Worm (Caenorhabditis elegans) whole organism, L4 larva: ENCODE data around the gene ZK822.9.
A peak's percentile ranks its signal among the peaks of the same experiment; 100 is the strongest.

Experiments
- F10B5.3 ChIP-seq: sonication (generic microtip); optimal IDR thresholded peaks from 2 replicates; lab custom pipeline; 2016; ENCODE audit warnings: mild to moderate bottlenecking, missing genetic modification characterization, missing compliant biosample characterization
- F37D6.2 ChIP-seq: sonication (generic microtip); optimal IDR thresholded peaks from 2 replicates; lab custom pipeline; 2016; ENCODE audit warnings: mild to moderate bottlenecking, missing genetic modification characterization, missing compliant biosample characterization
- Y48G9A.11 ChIP-seq: fragments of 200-800 bp; sonication (Bioruptor generic); IDR thresholded peaks from 2 replicates; pipeline ENCODE4 v1.3.6; 2022; ENCODE audit warnings: missing genetic modification reagents, missing genetic modification characterization, missing compliant biosample characterization
- ZK546.5 ChIP-seq, 2 experiments: sonication (generic microtip); optimal IDR thresholded peaks; 2 replicates each; lab custom pipeline; 2017; ENCODE audit warnings: missing biosample characterization in 2 of 2, missing genetic modification characterization in 2 of 2
- aha-1 ChIP-seq: fragments of 150-350 bp; peaks from one replicate; lab custom pipeline; 2014; ENCODE audit warnings: missing biosample characterization, missing genetic modification characterization
- aly-2 ChIP-seq: sonication (generic microtip); optimal IDR thresholded peaks from 2 replicates; lab custom pipeline; 2018; ENCODE audit warnings: missing biosample characterization, missing genetic modification characterization
- attf-4 ChIP-seq: sonication (generic microtip); optimal IDR thresholded peaks from 3 replicates; lab custom pipeline; 2017; ENCODE audit warnings: missing biosample characterization, missing genetic modification characterization
- ceh-20 ChIP-seq: fragments of 200-800 bp; sonication (Bioruptor generic); IDR thresholded peaks from 2 replicates; pipeline ENCODE4 v1.3.6; 2022; ENCODE audit warnings: missing genetic modification reagents, missing genetic modification characterization, missing compliant biosample characterization
- ceh-28 ChIP-seq: fragments of 150-350 bp; optimal IDR thresholded peaks from 2 replicates; lab custom pipeline; 2014; ENCODE audit warnings: missing biosample characterization, missing genetic modification reagents, missing genetic modification characterization
- ceh-32 ChIP-seq: sonication (generic microtip); optimal IDR thresholded peaks from 2 replicates; lab custom pipeline; 2016; ENCODE audit warnings: mild to moderate bottlenecking, missing genetic modification characterization, missing compliant biosample characterization; ENCODE audit not compliant: poor library complexity
- ctbp-1 ChIP-seq: fragments of 200-800 bp; sonication (Bioruptor generic); IDR thresholded peaks from 2 replicates; pipeline ENCODE4 v1.3.6; 2022; ENCODE audit warnings: missing genetic modification reagents, missing genetic modification characterization, missing compliant biosample characterization
- daf-8 ChIP-seq: fragments of 200-800 bp; sonication (Bioruptor generic); IDR thresholded peaks from 2 replicates; pipeline ENCODE4 v1.3.6; 2022; ENCODE audit warnings: missing genetic modification characterization, missing compliant biosample characterization
- duxl-1 ChIP-seq: sonication (generic microtip); optimal IDR thresholded peaks from 2 replicates; lab custom pipeline; 2016; ENCODE audit warnings: mild to moderate bottlenecking, missing genetic modification characterization, moderate library complexity, missing compliant biosample characterization; ENCODE audit not compliant: poor library complexity
- egl-27 ChIP-seq: sonication (generic microtip); optimal IDR thresholded peaks from 3 replicates; lab custom pipeline; 2017; ENCODE audit warnings: missing biosample characterization, missing genetic modification reagents, missing genetic modification characterization
- gei-8 ChIP-seq: fragments of 200-800 bp; sonication (Bioruptor generic); optimal IDR thresholded peaks from 2 replicates; lab custom pipeline; 2018; ENCODE audit warnings: mild to moderate bottlenecking, missing genetic modification characterization, missing compliant biosample characterization
- hlh-30 ChIP-seq: sonication (generic microtip); optimal IDR thresholded peaks from 2 replicates; lab custom pipeline; 2017; ENCODE audit warnings: antibody characterized with exemption, mild to moderate bottlenecking, missing genetic modification characterization, missing compliant biosample characterization; ENCODE audit not compliant: insufficient read depth
- lin-38 ChIP-seq: fragments of 200-800 bp; sonication (Bioruptor generic); IDR thresholded peaks from 2 replicates; pipeline ENCODE4 v1.3.6; 2022; ENCODE audit warnings: missing genetic modification reagents, missing genetic modification characterization, missing compliant biosample characterization
- lsy-2 ChIP-seq, 2 experiments: fragments of 150-350 bp in 1 of 2; sonication (generic microtip) in 1 of 2; optimal IDR thresholded peaks; 2 replicates each; lab custom pipeline; 2014 to 2017; ENCODE audit warnings: missing biosample characterization in 2 of 2, missing genetic modification characterization in 2 of 2
- madf-9 ChIP-seq: fragments of 200-800 bp; sonication (Bioruptor generic); conservative IDR thresholded peaks from 2 replicates; pipeline ENCODE4 v1.3.6; 2022; ENCODE audit warnings: missing genetic modification reagents, missing genetic modification characterization, missing compliant biosample characterization
- mes-2 ChIP-seq: sonication (generic microtip); optimal IDR thresholded peaks from 2 replicates; lab custom pipeline; 2016; ENCODE audit warnings: missing genotype, mild to moderate bottlenecking, missing genetic modification characterization, missing compliant biosample characterization; ENCODE audit not compliant: poor library complexity, severe bottlenecking
- mxl-2 ChIP-seq: fragments of 200-800 bp; sonication (Bioruptor generic); conservative IDR thresholded peaks from 2 replicates; pipeline ENCODE4 v1.3.6; 2022; ENCODE audit warnings: missing genetic modification reagents, missing genetic modification characterization, missing compliant biosample characterization
- nhr-102 ChIP-seq: sonication (generic microtip); optimal IDR thresholded peaks from 2 replicates; lab custom pipeline; 2016; ENCODE audit warnings: mild to moderate bottlenecking, missing genetic modification characterization, moderate library complexity, missing compliant biosample characterization
- nhr-48 ChIP-seq: sonication (generic microtip); optimal IDR thresholded peaks from 2 replicates; lab custom pipeline; 2016; ENCODE audit warnings: mild to moderate bottlenecking, missing genetic modification characterization, missing compliant biosample characterization
- nhr-6 ChIP-seq: fragments of 150-350 bp; optimal IDR thresholded peaks from 2 replicates; lab custom pipeline; 2014; ENCODE audit warnings: missing biosample characterization, missing genetic modification characterization
- nhr-77 ChIP-seq: fragments of 150-350 bp; optimal IDR thresholded peaks from 2 replicates; lab custom pipeline; 2014; ENCODE audit warnings: missing biosample characterization, missing genetic modification characterization
- pha-4 ChIP-seq, 2 experiments: fragments of 150-350 bp in 1 of 2; fragments of 200-800 bp in 1 of 2; sonication (Bioruptor generic) in 1 of 2; IDR thresholded peaks in 1 of 2; optimal IDR thresholded peaks in 1 of 2; 2 replicates each; pipeline versions ENCODE4 v1.3.6 to Lab custom; 2014 to 2022; ENCODE audit warnings: missing genetic modification characterization in 2 of 2, missing genetic modification reagents in 2 of 2, missing biosample characterization in 1 of 2, missing compliant biosample characterization in 1 of 2
- rbr-2 ChIP-seq: sonication (generic microtip); optimal IDR thresholded peaks from 2 replicates; lab custom pipeline; 2016; ENCODE audit warnings: missing genotype, missing genetic modification characterization, missing compliant biosample characterization
- skn-1 ChIP-seq: fragments of 150-350 bp; optimal IDR thresholded peaks from 2 replicates; lab custom pipeline; 2014; ENCODE audit warnings: missing biosample characterization, missing genetic modification characterization
- snpc-4 ChIP-seq: fragments of 150-350 bp; optimal IDR thresholded peaks from 2 replicates; lab custom pipeline; 2014; ENCODE audit warnings: missing biosample characterization, missing genetic modification characterization
- vab-7 ChIP-seq: fragments of 200-800 bp; sonication (Bioruptor generic); IDR thresholded peaks from 2 replicates; pipeline ENCODE4 v1.3.6; 2022; ENCODE audit warnings: missing genetic modification reagents, missing genetic modification characterization, missing compliant biosample characterization
- zfp-2 ChIP-seq: sonication (generic microtip); optimal IDR thresholded peaks from 2 replicates; lab custom pipeline; 2016; ENCODE audit warnings: mild to moderate bottlenecking, missing genetic modification characterization, missing compliant biosample characterization
- zip-11 ChIP-seq: fragments of 200-800 bp; sonication (Bioruptor generic); IDR thresholded peaks from 2 replicates; pipeline ENCODE4 v1.3.6; 2022; ENCODE audit warnings: missing genetic modification characterization, missing compliant biosample characterization
- zip-2 ChIP-seq: fragments of 150-350 bp; optimal IDR thresholded peaks from 2 replicates; lab custom pipeline; 2014; ENCODE audit warnings: missing biosample characterization, missing genetic modification characterization
- ztf-11 ChIP-seq: fragments of 150-350 bp; optimal IDR thresholded peaks from 2 replicates; lab custom pipeline; 2014; ENCODE audit warnings: missing biosample characterization, missing genetic modification characterization

Gene ZK822.9

ce11 chrIV:11917886-11918285 is 2.1 kb downstream of the ZK822.9 start (continued):
- no peak for TF ChIP-seq madf-9 (GFP tag; lab: Robert Waterston, UW)
- no peak for TF ChIP-seq rbr-2 (tag; lab: Kevin White, UChicago)
- TF ChIP-seq attf-4 (tag; lab: Kevin White, UChicago): no peak
- no peak for TF ChIP-seq ceh-20 (GFP tag; lab: Robert Waterston, UW)

DNA sequence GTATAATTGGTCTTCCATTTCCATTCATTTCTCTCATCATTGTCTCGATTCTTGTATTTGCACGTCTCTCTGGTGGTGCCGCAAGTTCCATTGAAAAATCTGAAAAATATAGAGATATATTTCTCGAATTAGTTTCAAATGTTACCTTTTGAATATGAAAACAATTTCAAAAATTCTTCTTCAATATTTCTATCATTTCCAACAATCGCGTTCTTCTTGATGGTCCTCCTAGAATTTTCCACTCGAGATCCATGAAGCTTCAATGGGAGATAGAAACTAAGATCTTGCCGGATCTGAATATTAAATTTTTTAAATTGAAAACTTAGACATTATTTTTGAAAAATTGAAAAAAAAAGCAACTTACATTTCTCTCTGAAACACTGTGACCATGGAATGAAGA is 3.3 kb downstream of the ZK822.9 start:
- TF ChIP-seq aha-1 (tag; lab: Kevin White, UChicago) (peak; percentile 90), lin-38 (GFP tag; lab: Robert Waterston, UW) (no peak)

DNA sequence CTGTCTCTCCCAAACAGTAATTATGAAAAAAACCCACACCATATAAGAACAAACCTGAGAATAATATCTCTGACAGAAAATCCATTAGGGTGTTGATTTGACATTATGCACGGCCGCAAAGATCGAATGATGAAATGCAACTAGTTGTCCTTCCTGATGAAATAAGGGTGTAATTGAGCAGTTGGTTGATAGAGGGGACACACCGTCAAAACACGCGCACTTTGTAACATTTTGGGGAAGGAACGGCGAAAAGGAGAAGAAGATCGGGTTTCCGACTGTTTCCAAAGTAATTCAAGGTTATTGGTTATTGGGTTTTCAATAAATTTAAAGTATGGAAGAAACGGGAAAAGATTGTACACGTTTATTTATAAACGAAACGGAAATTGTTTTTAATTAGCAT is 6.3 kb downstream of the ZK822.9 start, which contains the start of gene ZK822.1:
ZK822.1 (minus strand) TSS at position 121 of the 400 bp plus-strand sequence.
- TF ChIP-seq attf-4 (tag; lab: Kevin White, UChicago) (no peak), ceh-28 (tag; lab: Kevin White, UChicago) (no peak), snpc-4 (tag; lab: Kevin White, UChicago) (no peak), pha-4 (GFP tag; IDR thresholded peaks at IDR 0.05; lab: Robert Waterston, UW) (no peak), pha-4 (tag; optimal IDR thresholded peaks at IDR 0.05; lab: Kevin White, UChicago) (no peak), madf-9 (GFP tag; lab: Robert Waterston, UW) (no peak), daf-8 (no peak), zip-11 (no peak), hlh-30 (tag; lab: Kevin White, UChicago) (no peak), zfp-2 (tag; lab: Kevin White, UChicago) (no peak), ctbp-1 (GFP tag; lab: Robert Waterston, UW) (no peak), Y48G9A.11 (GFP tag; lab: Robert Waterston, UW) (no peak), gei-8 (GFP tag; lab: Kevin White, UChicago) (no peak), nhr-102 (tag; lab: Kevin White, UChicago) (no peak), skn-1 (tag; lab: Kevin White, UChicago) (no peak), mxl-2 (GFP tag; lab: Robert Waterston, UW) (no peak), ceh-32 (tag; lab: Kevin White, UChicago) (no peak), zip-2 (tag; lab: Kevin White, UChicago) (no peak), ZK546.5 (tag; optimal IDR thresholded peaks at IDR 0.05; lab: Kevin White, UChicago) (no peak), ztf-11 (tag; lab: Kevin White, UChicago) (no peak), lsy-2 (tag; optimal IDR thresholded peaks at IDR 0.05; lab: Kevin White, UChicago) (no peak)

DNA sequence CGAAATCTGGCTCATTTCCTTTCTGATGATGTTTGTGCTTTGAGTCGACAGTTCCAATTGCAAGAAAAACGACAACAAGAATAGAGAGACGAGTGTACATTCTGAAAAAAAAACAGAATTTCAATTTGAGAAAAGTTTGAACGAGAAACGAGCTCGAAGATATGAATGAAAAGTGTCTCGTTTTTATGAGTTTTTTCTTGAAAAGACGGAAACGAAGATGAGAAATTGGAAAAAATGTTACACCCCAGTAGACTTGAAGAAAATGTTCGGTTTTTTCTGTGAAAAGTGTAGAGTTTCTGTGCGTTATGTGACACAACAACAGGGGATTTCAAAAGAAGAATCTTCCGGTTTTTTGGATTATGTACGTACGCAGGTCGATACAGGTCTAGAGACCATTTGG is 7.3 kb downstream of the ZK822.9 start, which contains the start of gene srlf-31:
srlf-31 (minus strand) TSS at position 101 of the 400 bp plus-strand sequence.
- TF ChIP-seq duxl-1: no peak
- TF ChIP-seq egl-27 (tag; lab: Kevin White, UChicago): no peak
- no peak for TF ChIP-seq F10B5.3
- TF ChIP-seq aha-1 (tag; lab: Kevin White, UChicago): no peak
- TF ChIP-seq F37D6.2 (tag; lab: Kevin White, UChicago): no peak
- TF ChIP-seq vab-7: no peak
- TF ChIP-seq nhr-6 (tag; lab: Kevin White, UChicago): no peak
- TF ChIP-seq madf-9 (GFP tag; lab: Robert Waterston, UW): no peak
- no peak for TF ChIP-seq aly-2 (tag; lab: Kevin White, UChicago)
- TF ChIP-seq nhr-77 (tag; lab: Kevin White, UChicago): no peak
- TF ChIP-seq nhr-48: no peak
- no peak for TF ChIP-seq mes-2 (tag; lab: Kevin White, UChicago)
- TF ChIP-seq skn-1 (tag; lab: Kevin White, UChicago): no peak
- no peak for TF ChIP-seq mxl-2 (GFP tag; lab: Robert Waterston, UW)
